Worm (Caenorhabditis elegans) whole organism, L1 larva: ENCODE data around the gene Y77E11A.8.

Source experiments
- alr-1 ChIP-seq: fragments of 200-800 bp; sonication (Bioruptor generic); optimal IDR thresholded peaks from 2 replicates; lab custom pipeline; 2018; ENCODE audit warnings: borderline replicate concordance, mild to moderate bottlenecking, missing genetic modification characterization, missing compliant biosample characterization
- ces-1 ChIP-seq: fragments of 150-350 bp; optimal IDR thresholded peaks from 2 replicates; lab custom pipeline; 2014; ENCODE audit warnings: missing biosample characterization, missing genetic modification reagents, missing genetic modification characterization
- efl-3 ChIP-seq: fragments of 200-800 bp; sonication (Bioruptor generic); optimal IDR thresholded peaks from 2 replicates; lab custom pipeline; 2018; ENCODE audit warnings: mild to moderate bottlenecking, missing genetic modification characterization, missing compliant biosample characterization
- lin-39 ChIP-seq: fragments of 150-350 bp; optimal IDR thresholded peaks from 2 replicates; lab custom pipeline; 2014; ENCODE audit warnings: missing biosample characterization, missing genetic modification reagents, missing genetic modification characterization
- snpc-4 ChIP-seq: fragments of 150-350 bp; optimal IDR thresholded peaks from 2 replicates; lab custom pipeline; 2014; ENCODE audit warnings: missing biosample characterization, missing genetic modification characterization

- no peak for TF ChIP-seq snpc-4
- TF ChIP-seq ces-1 (GFP tag; lab: Kevin White, UChicago), result no peak
- no peak for TF ChIP-seq alr-1
- TF ChIP-seq lin-39 (tag; lab: Kevin White, UChicago), result no peak
- TF ChIP-seq efl-3 (GFP tag; lab: Kevin White, UChicago), result no peak
Observed at ce11 chrIV:1443514-1443913, 18.7 kb upstream of the Y77E11A.8 start.
